Fruit fly (Drosophila melanogaster) whole organism, embryonic: ENCODE data around the gene Kr-h1.
A peak's percentile ranks its signal among the peaks of the same experiment; 100 is the strongest.

Experiments
- Ada2b ChIP-seq: fragments of 200-800 bp; sonication (Bioruptor generic); IDR thresholded peaks from 2 replicates; pipeline ENCODE4 v1.3.6; 2022; ENCODE audit warnings: missing biosample characterization, missing genetic modification characterization
- CG10366 ChIP-seq: fragments of 200-800 bp; sonication (Bioruptor generic); IDR thresholded peaks from 2 replicates; pipeline ENCODE4 v1.3.6; 2022; ENCODE audit warnings: missing biosample characterization, missing genetic modification characterization
- CG10654 ChIP-seq: fragments of 200-800 bp; sonication (Bioruptor generic); optimal IDR thresholded peaks from 2 replicates; lab custom pipeline; 2016; ENCODE audit warnings: missing biosample characterization, missing genetic modification characterization
- CG11695 ChIP-seq: fragments of 200-800 bp; sonication (Bioruptor generic); IDR thresholded peaks from 3 replicates; pipeline ENCODE4 v1.3.6; 2022; ENCODE audit warnings: missing biosample characterization, missing genetic modification characterization
- CG12659 ChIP-seq: fragments of 200-800 bp; sonication (Bioruptor generic); optimal IDR thresholded peaks from 3 replicates; lab custom pipeline; 2017; ENCODE audit warnings: mild to moderate bottlenecking, missing biosample characterization, missing genetic modification reagents, missing genetic modification characterization
- CG12942 ChIP-seq: fragments of 200-800 bp; sonication (Bioruptor generic); optimal IDR thresholded peaks from 3 replicates; lab custom pipeline; 2016; ENCODE audit warnings: missing biosample characterization, missing genetic modification characterization
- CG13624 ChIP-seq: fragments of 200-800 bp; sonication (Bioruptor generic); optimal IDR thresholded peaks from 2 replicates; lab custom pipeline; 2016; ENCODE audit warnings: missing biosample characterization, missing genetic modification characterization
- CG1647 ChIP-seq: fragments of 200-800 bp; sonication (Bioruptor generic); optimal IDR thresholded peaks from 3 replicates; lab custom pipeline; 2016; ENCODE audit warnings: missing biosample characterization, missing genetic modification characterization
- CG16863 ChIP-seq: fragments of 200-800 bp; sonication (Bioruptor generic); optimal IDR thresholded peaks from 3 replicates; lab custom pipeline; 2016; ENCODE audit warnings: missing biosample characterization, missing genetic modification characterization
- CG2712 ChIP-seq: fragments of 200-800 bp; optimal IDR thresholded peaks from 3 replicates; lab custom pipeline; 2019; ENCODE audit warnings: missing biosample characterization, mild to moderate bottlenecking, missing genetic modification characterization, moderate library complexity
- CG30403 ChIP-seq: fragments of 200-800 bp; sonication (Bioruptor generic); optimal IDR thresholded peaks from 3 replicates; lab custom pipeline; 2016; ENCODE audit warnings: missing biosample characterization, missing genetic modification characterization
- CG30431 ChIP-seq: fragments of 200-800 bp; sonication (Bioruptor generic); optimal IDR thresholded peaks from 2 replicates; lab custom pipeline; 2017; ENCODE audit warnings: missing biosample characterization, missing genetic modification characterization
- CG34376 ChIP-seq: fragments of 200-800 bp; sonication (Bioruptor generic); optimal IDR thresholded peaks from 2 replicates; lab custom pipeline; 2018; ENCODE audit warnings: missing biosample characterization, mild to moderate bottlenecking, missing genetic modification characterization
- CG3838 ChIP-seq: fragments of 200-800 bp; sonication (Bioruptor generic); optimal IDR thresholded peaks from 3 replicates; lab custom pipeline; 2016; ENCODE audit warnings: missing biosample characterization, missing genetic modification characterization
- CG7786 ChIP-seq: fragments of 200-800 bp; sonication (Bioruptor generic); optimal IDR thresholded peaks from 2 replicates; lab custom pipeline; 2016; ENCODE audit warnings: missing biosample characterization, missing genetic modification characterization
- CG8089 ChIP-seq: fragments of 200-800 bp; sonication (Bioruptor generic); optimal IDR thresholded peaks from 3 replicates; lab custom pipeline; 2016; ENCODE audit warnings: missing biosample characterization, missing genetic modification characterization
- D ChIP-seq, 2 experiments: fragments of 200-800 bp in 1 of 2; fragments of >200 bp in 1 of 2; sonication (Bioruptor generic) in 1 of 2; optimal IDR thresholded peaks; 2 replicates in 1 of 2; 3 replicates in 1 of 2; lab custom pipeline; 2017; ENCODE audit warnings: mild to moderate bottlenecking in 1 of 2, missing biosample characterization in 1 of 2, missing genetic modification characterization in 1 of 2, missing genetic modification reagents in 1 of 2
- Dad ChIP-seq: fragments of 200-800 bp; sonication (Bioruptor generic); optimal IDR thresholded peaks from 3 replicates; lab custom pipeline; 2016; ENCODE audit warnings: missing biosample characterization, missing genetic modification characterization
- Doc3 ChIP-seq: fragments of 200-800 bp; sonication (Bioruptor generic); IDR thresholded peaks from 3 replicates; pipeline ENCODE4 v1.3.6; 2022; ENCODE audit warnings: missing biosample characterization, missing genetic modification characterization; ENCODE audit not compliant: partially characterized antibody
- Dp ChIP-seq: fragments of 200-800 bp; sonication (Bioruptor generic); optimal IDR thresholded peaks from 2 replicates; lab custom pipeline; 2018; ENCODE audit warnings: missing biosample characterization, mild to moderate bottlenecking, missing genetic modification characterization, moderate library complexity
- ERR ChIP-seq: fragments of 200-800 bp; sonication (Bioruptor generic); optimal IDR thresholded peaks from 2 replicates; lab custom pipeline; 2016; ENCODE audit warnings: missing biosample characterization, missing genetic modification characterization
- Eip74EF ChIP-seq, 2 experiments: fragments of 200-800 bp in 1 of 2; fragments of >200 bp in 1 of 2; sonication (Bioruptor generic) in 1 of 2; optimal IDR thresholded peaks; 2 replicates each; lab custom pipeline; 2017 to 2019; ENCODE audit warnings: missing biosample characterization in 2 of 2, missing genetic modification characterization in 2 of 2, mild to moderate bottlenecking in 1 of 2, moderate library complexity in 1 of 2
- Gug ChIP-seq: fragments of 200-800 bp; sonication (Bioruptor generic); IDR thresholded peaks from 4 replicates; pipeline ENCODE4 v1.3.6; 2022; ENCODE audit warnings: missing biosample characterization, missing genetic modification characterization
- HLH4C ChIP-seq: fragments of 200-800 bp; sonication (Bioruptor generic); IDR thresholded peaks from 3 replicates; pipeline ENCODE4 v1.3.6; 2022; ENCODE audit warnings: missing biosample characterization, missing genetic modification characterization; ENCODE audit not compliant: partially characterized antibody
- HLH54F ChIP-seq: fragments of 200-800 bp; sonication (Bioruptor generic); optimal IDR thresholded peaks from 3 replicates; lab custom pipeline; 2016; ENCODE audit warnings: missing biosample characterization, missing genetic modification characterization
- Hr78 ChIP-seq, 2 experiments: fragments of 200-800 bp in 1 of 2; fragments of >200 bp in 1 of 2; sonication (Bioruptor generic) in 1 of 2; optimal IDR thresholded peaks; 2 replicates each; lab custom pipeline; 2017 to 2019; ENCODE audit warnings: missing biosample characterization in 2 of 2, missing genetic modification characterization in 2 of 2, mild to moderate bottlenecking in 1 of 2, moderate library complexity in 1 of 2
- Hsf ChIP-seq: fragments of 200-800 bp; sonication (Bioruptor generic); optimal IDR thresholded peaks from 3 replicates; lab custom pipeline; 2016; ENCODE audit warnings: missing biosample characterization, missing genetic modification characterization
- Oaz ChIP-seq: fragments of 200-800 bp; sonication (Bioruptor generic); IDR thresholded peaks from 2 replicates; pipeline ENCODE4 v1.3.6; 2022; ENCODE audit warnings: missing biosample characterization, missing genetic modification characterization
- Six4 ChIP-seq: fragments of 200-800 bp; sonication (Bioruptor generic); optimal IDR thresholded peaks from 2 replicates; lab custom pipeline; 2016; ENCODE audit warnings: missing biosample characterization, missing genetic modification characterization
- Sry-β ChIP-seq: fragments of 200-800 bp; sonication (Bioruptor generic); optimal IDR thresholded peaks from 2 replicates; lab custom pipeline; 2018; ENCODE audit warnings: missing biosample characterization, mild to moderate bottlenecking, missing genetic modification characterization, moderate library complexity
- aop ChIP-seq: fragments of 200-800 bp; sonication (Bioruptor generic); IDR thresholded peaks from 2 replicates; pipeline ENCODE4 v1.3.6; 2022; ENCODE audit warnings: missing biosample characterization, missing genetic modification characterization
- ato ChIP-seq: fragments of 200-800 bp; sonication (Bioruptor generic); IDR thresholded peaks from 2 replicates; pipeline ENCODE4 v1.3.6; 2022; ENCODE audit warnings: missing biosample characterization, missing genetic modification characterization; ENCODE audit not compliant: partially characterized antibody
- bsh ChIP-seq, 2 experiments: fragments of 200-800 bp; sonication (Bioruptor generic); optimal IDR thresholded peaks; 2 replicates each; lab custom pipeline; 2017 to 2018; ENCODE audit warnings: mild to moderate bottlenecking in 2 of 2, missing biosample characterization in 2 of 2, missing genetic modification characterization in 2 of 2, moderate library complexity in 1 of 2
- crp ChIP-seq, 2 experiments: fragments of 200-800 bp; sonication (Bioruptor generic); optimal IDR thresholded peaks; 2 replicates in 1 of 2; 3 replicates in 1 of 2; lab custom pipeline; 2017; ENCODE audit warnings: missing biosample characterization in 2 of 2, missing genetic modification characterization in 2 of 2, mild to moderate bottlenecking in 1 of 2, moderate library complexity in 1 of 2
- dm ChIP-seq: fragments of 200-800 bp; sonication (Bioruptor generic); optimal IDR thresholded peaks from 3 replicates; lab custom pipeline; 2016; ENCODE audit warnings: missing biosample characterization, missing genetic modification characterization
- hbn ChIP-seq: fragments of 200-800 bp; sonication (Bioruptor generic); IDR thresholded peaks from 2 replicates; pipeline ENCODE4 v1.3.6; 2022; ENCODE audit warnings: missing biosample characterization, missing genetic modification characterization; ENCODE audit not compliant: partially characterized antibody
- luna ChIP-seq: fragments of 200-800 bp; sonication (Bioruptor generic); optimal IDR thresholded peaks from 2 replicates; lab custom pipeline; 2016; ENCODE audit warnings: missing biosample characterization, missing genetic modification characterization
- odd ChIP-seq: fragments of 200-800 bp; sonication (Bioruptor generic); optimal IDR thresholded peaks from 2 replicates; lab custom pipeline; 2017; ENCODE audit warnings: missing biosample characterization, mild to moderate bottlenecking, missing genetic modification characterization
- prd ChIP-seq, 3 experiments: fragments of >200 bp in 2 of 3; fragments of 200-800 bp in 1 of 3; sonication (Bioruptor generic) in 1 of 3; optimal IDR thresholded peaks in 2 of 3; IDR thresholded peaks in 1 of 3; 2 replicates in 2 of 3; 3 replicates in 1 of 3; pipeline versions ENCODE4 v1.3.6 to Lab custom; 2017 to 2022; ENCODE audit warnings: missing biosample characterization in 1 of 3, missing genetic modification characterization in 1 of 3
- ro ChIP-seq: fragments of 200-800 bp; sonication (Bioruptor generic); IDR thresholded peaks from 2 replicates; pipeline ENCODE4 v1.3.6; 2022; ENCODE audit warnings: missing biosample characterization, missing genetic modification characterization
- run ChIP-seq: fragments of 200-800 bp; sonication (Bioruptor generic); optimal IDR thresholded peaks from 3 replicates; lab custom pipeline; 2018; ENCODE audit warnings: missing biosample characterization, mild to moderate bottlenecking, missing genetic modification characterization
- so ChIP-seq: fragments of 200-800 bp; sonication (Bioruptor generic); IDR thresholded peaks from 3 replicates; pipeline ENCODE4 v1.3.6; 2022; ENCODE audit warnings: missing biosample characterization, missing genetic modification characterization
- trh ChIP-seq: fragments of 200-800 bp; sonication (Bioruptor generic); optimal IDR thresholded peaks from 2 replicates; lab custom pipeline; 2016; ENCODE audit warnings: missing biosample characterization, missing genetic modification characterization
- twi ChIP-seq: fragments of 200-800 bp; optimal IDR thresholded peaks from 2 replicates; lab custom pipeline; 2019; ENCODE audit warnings: missing biosample characterization, mild to moderate bottlenecking, missing genetic modification characterization, moderate library complexity
- unpg ChIP-seq: fragments of 200-800 bp; sonication (Bioruptor generic); optimal IDR thresholded peaks from 3 replicates; lab custom pipeline; 2018; ENCODE audit warnings: missing biosample characterization, mild to moderate bottlenecking, missing genetic modification characterization, moderate library complexity
- yki ChIP-seq: fragments of >200 bp; optimal IDR thresholded peaks from 3 replicates; lab custom pipeline; 2018

The Kr-h1 gene

DNA sequence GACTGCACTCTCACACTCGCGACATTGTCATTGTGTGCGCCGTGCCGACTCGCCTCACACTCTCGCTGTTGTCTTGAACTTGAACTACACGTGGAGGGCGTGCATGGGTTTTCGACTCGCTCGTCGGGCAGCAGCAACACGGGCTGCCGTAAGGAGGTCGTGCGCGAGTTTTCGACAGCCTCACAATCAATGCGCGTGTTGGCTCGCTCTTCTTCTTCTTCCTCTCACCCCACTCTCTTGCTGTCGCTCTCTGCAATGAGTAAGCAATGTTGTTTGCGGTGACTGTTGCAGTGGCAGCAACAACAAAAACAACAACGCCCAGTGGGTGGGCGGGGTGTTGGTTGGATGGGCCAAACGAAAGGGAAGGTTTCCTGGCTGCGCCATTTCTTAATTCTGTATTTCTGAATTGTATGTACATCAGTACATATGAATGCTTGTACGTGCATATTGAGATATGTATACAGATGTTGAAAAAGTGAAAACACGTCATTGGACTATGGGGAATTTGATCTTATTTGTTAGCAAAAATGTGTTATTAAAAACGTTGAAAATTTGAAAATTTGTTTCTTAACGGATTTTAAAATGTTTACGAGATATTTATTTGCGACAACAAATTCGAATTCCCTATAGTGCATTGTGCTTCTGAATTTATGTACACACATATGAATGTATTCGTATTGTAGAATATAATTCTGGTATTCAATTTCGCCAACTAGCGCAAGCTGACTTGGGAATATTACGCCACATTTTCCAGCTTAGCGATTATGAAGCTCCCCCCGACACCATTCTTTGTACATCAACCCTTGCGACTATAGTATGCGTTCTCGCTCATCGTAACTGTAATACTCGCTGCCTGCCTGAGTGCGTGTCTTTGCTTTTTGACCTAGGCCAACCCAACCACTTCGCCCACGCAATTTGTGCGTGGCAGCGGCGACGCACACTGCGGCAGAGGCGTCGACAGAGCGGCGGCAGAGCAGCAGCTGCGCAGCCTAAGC lies 6.3 kb downstream of the Kr-h1 start (continued):
- TF ChIP-seq ERR (peak; percentile 82), CG10366 (no peak), HLH54F (no peak), CG16863 (GFP tag; lab: Kevin White, UChicago) (no peak), run (tag; lab: Kevin White, UChicago) (peak; percentile 71), Gug (GFP tag; lab: Robert Waterston, UW) (no peak), CG11695 (GFP tag; lab: Robert Waterston, UW) (peak; percentile 53; the same call in 1 of the 3 replicates), CG13624 (GFP tag; lab: Kevin White, UChicago) (peak; percentile 23), CG30403 (peak; percentile 6), Ada2b (GFP tag; lab: Robert Waterston, UW) (0 out of 2 replicates have a peak, but pooled peaks have one; percentile 26), D (optimal IDR thresholded peaks at IDR 0.05; lab: Kevin White, UChicago) (peak; percentile 84), D (GFP tag; optimal IDR thresholded peaks at IDR 0.05; lab: Kevin White, UChicago) (peak; percentile 31), so (peak; percentile 52; the same call in 2 of the 3 replicates), luna (GFP tag; lab: Kevin White, UChicago) (no peak), CG2712 (tag; lab: Kevin White, UChicago) (peak; percentile 7), aop (no peak), Doc3 (GFP tag; lab: Robert Waterston, UW) (0 out of 3 replicates have a peak, but pooled peaks have one; percentile 20), unpg (GFP tag; lab: Kevin White, UChicago) (peak; percentile 6), Dp (GFP tag; lab: Kevin White, UChicago) (no peak), HLH4C (GFP tag; lab: Robert Waterston, UW) (peak; percentile 44; the same call in 1 of the 3 replicates), crp (GFP tag; optimal IDR thresholded peaks at IDR 0.05; lab: Kevin White, UChicago) (peak in 1 of 2 experiments; percentile 1), CG7786 (no peak), ro (no peak), Hsf (GFP tag; lab: Kevin White, UChicago) (no peak), Oaz (GFP tag; lab: Robert Waterston, UW) (no peak), Hr78 (GFP tag; optimal IDR thresholded peaks at IDR 0.05; lab: Kevin White, UChicago) (peak in 1 of 2 experiments; percentile 82), bsh (GFP tag; optimal IDR thresholded peaks at IDR 0.05; lab: Kevin White, UChicago) (peak in 1 of 2 experiments; percentile 13), CG1647 (GFP tag; lab: Kevin White, UChicago) (no peak), CG12942 (GFP tag; lab: Kevin White, UChicago) (no peak), CG8089 (GFP tag; lab: Kevin White, UChicago) (no peak), Dad (no peak), ato (GFP tag; lab: Robert Waterston, UW) (peak; percentile 47; the same call in 1 of the 2 replicates), CG10654 (GFP tag; lab: Kevin White, UChicago) (no peak), CG12659 (GFP tag; lab: Kevin White, UChicago) (peak; percentile 12), hbn (GFP tag; lab: Robert Waterston, UW) (peak; percentile 42), CG30431 (GFP tag; lab: Kevin White, UChicago) (no peak), twi (peak; percentile 99), trh (GFP tag; lab: Kevin White, UChicago) (no peak), prd (optimal IDR thresholded peaks at IDR 0.05; lab: Kevin White, UChicago) (no peak), prd (GFP tag; IDR thresholded peaks at IDR 0.05; lab: Robert Waterston, UW) (no peak), yki (no peak), Sry-β (GFP tag; lab: Kevin White, UChicago) (no peak), CG34376 (peak; percentile 58), Eip74EF (GFP tag; optimal IDR thresholded peaks at IDR 0.05; lab: Kevin White, UChicago) (peak in 1 of 2 experiments; percentile 45), dm (GFP tag; lab: Kevin White, UChicago) (peak; percentile 93), CG3838 (peak; percentile 61), Six4 (no peak), odd (GFP tag; lab: Kevin White, UChicago) (no peak)
